Worm (Caenorhabditis elegans): ENCODE data around the gene cpf-1.

- TF ChIP-seq unc-55 (GFP tag; optimal IDR thresholded peaks at IDR 0.05) (no peak), elt-1 (tag; optimal IDR thresholded peaks at IDR 0.05) (no peak), unc-62 (GFP tag; optimal IDR thresholded peaks at IDR 0.05) (no peak)
These were observed 46.1 kb downstream of the cpf-1 start, which contains the start of gene glb-27 for ce11 chrII:8556166-8556565.

Measured in whole organism, L2 larva.